Worm (Caenorhabditis elegans) whole organism, young adult: ENCODE results near the gene algn-2.
A peak's percentile ranks its signal among the peaks of the same experiment; 100 is the strongest.

Experiments used
- C06A6.2 ChIP-seq: fragments of 200-800 bp; sonication (Bioruptor generic); conservative IDR thresholded peaks from 2 replicates; pipeline ENCODE4 v1.3.6; 2022; ENCODE audit warnings: missing genetic modification characterization, missing compliant biosample characterization
- F37B4.10 ChIP-seq: fragments of 200-800 bp; sonication (Bioruptor generic); IDR thresholded peaks from 2 replicates; pipeline ENCODE4 v1.3.6; 2022; ENCODE audit warnings: missing genetic modification characterization, missing compliant biosample characterization
- ekl-4 ChIP-seq: fragments of 200-800 bp; sonication (Bioruptor generic); IDR thresholded peaks from 2 replicates; pipeline ENCODE4 v1.3.6; 2022; ENCODE audit warnings: missing genetic modification reagents, missing genetic modification characterization, missing compliant biosample characterization
- snpc-4 ChIP-seq, 5 experiments: fragments of 150-350 bp in 1 of 5; sonication (generic microtip) in 4 of 5; optimal IDR thresholded peaks; 2 replicates each; lab custom pipeline; 2014 to 2018; ENCODE audit warnings: missing genetic modification characterization in 5 of 5, missing biosample characterization in 3 of 5, antibody characterized with exemption in 2 of 5, mild to moderate bottlenecking in 2 of 5, missing compliant biosample characterization in 2 of 5, missing genotype in 2 of 5, moderate library complexity in 2 of 5, missing genetic modification reagents in 1 of 5
- sptf-2 ChIP-seq: fragments of 200-800 bp; sonication (Bioruptor generic); optimal IDR thresholded peaks from 2 replicates; lab custom pipeline; 2018; ENCODE audit warnings: mild to moderate bottlenecking, missing genetic modification characterization, missing compliant biosample characterization
- ztf-25 ChIP-seq: fragments of 200-800 bp; sonication (Bioruptor generic); IDR thresholded peaks from 2 replicates; pipeline ENCODE4 v1.3.6; 2022; ENCODE audit warnings: missing genetic modification reagents, missing genetic modification characterization, missing compliant biosample characterization

DNA sequence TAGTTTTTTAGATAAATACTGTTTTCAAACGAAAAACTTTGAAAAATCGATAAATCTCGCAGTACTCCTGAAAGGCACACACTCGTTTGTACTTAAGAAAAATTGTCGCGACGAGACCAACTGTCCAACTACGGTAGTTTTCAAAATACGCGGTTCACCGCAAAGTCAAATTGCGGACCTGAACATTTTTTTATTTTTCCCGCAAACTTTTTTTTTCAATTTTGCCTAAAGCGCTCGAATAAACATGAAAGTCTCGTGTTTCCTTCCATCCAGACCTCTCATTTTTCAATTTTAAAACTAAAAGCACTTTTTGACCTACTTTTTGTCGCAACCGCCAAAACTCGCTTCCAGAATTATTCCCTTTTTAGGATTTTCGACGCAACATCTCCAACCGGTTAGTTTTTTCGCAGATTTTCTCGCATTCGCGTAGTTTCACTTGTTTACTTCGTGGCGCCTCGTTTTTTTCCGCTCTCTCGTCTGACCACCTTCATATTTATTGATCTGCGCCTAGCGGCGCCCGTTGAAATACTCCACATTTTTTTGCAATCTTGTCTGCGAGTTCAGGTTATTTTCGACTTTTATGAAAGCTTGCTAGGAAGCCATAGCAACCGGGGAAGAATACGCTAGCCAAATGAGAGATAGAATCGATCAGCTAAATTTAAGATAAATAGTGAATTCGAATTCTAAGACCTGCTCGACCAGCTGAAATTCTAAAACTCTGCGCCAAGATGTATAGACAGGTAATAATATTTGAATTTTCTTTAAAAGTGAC lies 2.6 kb downstream of the algn-2 start, which contains the start of gene prdx-2:
- TF ChIP-seq ekl-4 (GFP tag; lab: Robert Waterston, UW) (peak; percentile 70; the same call in 1 of the 2 replicates), C06A6.2 (GFP tag; lab: Robert Waterston, UW) (no peak), snpc-4 (GFP tag; optimal IDR thresholded peaks at IDR 0.05; lab: Kevin White, UChicago) (no peak), snpc-4 (tag; optimal IDR thresholded peaks at IDR 0.05; lab: Kevin White, UChicago) (no peak), ztf-25 (GFP tag; lab: Robert Waterston, UW) (no peak), sptf-2 (GFP tag; lab: Kevin White, UChicago) (no peak), F37B4.10 (no peak)
